Worm (Caenorhabditis elegans): Measurements from ENCODE around the gene tag-267.

- no peak for TF ChIP-seq unc-62 (GFP tag; optimal IDR thresholded peaks at IDR 0.05 in 1 of 2)
- TF ChIP-seq unc-62 (tag; optimal IDR thresholded peaks at IDR 0.05), result no peak
- no peak for TF ChIP-seq unc-130 (GFP tag; optimal IDR thresholded peaks at IDR 0.05)
- TF ChIP-seq snpc-4 (tag; optimal IDR thresholded peaks at IDR 0.05), result no peak
- no peak for TF ChIP-seq zip-2 (tag; optimal IDR thresholded peaks at IDR 0.05)
- TF ChIP-seq spr-1 (tag; optimal IDR thresholded peaks at IDR 0.05), result no peak
- TF ChIP-seq ctbp-1 (GFP tag; IDR thresholded peaks at IDR 0.05), result no peak
- TF ChIP-seq ceh-82 (tag; optimal IDR thresholded peaks at IDR 0.05), result no peak
These were observed 14.5 kb upstream of the tag-267 start for ce11 chrIII:626091-626490.
